Worm (Caenorhabditis elegans): ENCODE data around the gene K01A11.1.

- TF ChIP-seq nhr-237 (tag; optimal IDR thresholded peaks at IDR 0.05) = peak; percentile 7
- TF ChIP-seq lin-32 (GFP tag; optimal IDR thresholded peaks at IDR 0.05) = no peak
- TF ChIP-seq pha-4 (tag; optimal IDR thresholded peaks at IDR 0.05) = no peak
- no peak for TF ChIP-seq nhr-28 (tag; optimal IDR thresholded peaks at IDR 0.05)
- no peak for TF ChIP-seq nhr-12 (tag; optimal IDR thresholded peaks at IDR 0.05)
Measured at ce11 chrIII:3404354-3404913, 26.9 kb downstream of the K01A11.1 start, which contains the start of the genes npp-9 and F59A2.5.
